Worm (Caenorhabditis elegans) whole organism, early embryonic: ENCODE data around the gene F31F7.2.
A peak's percentile ranks its signal among the peaks of the same experiment; 100 is the strongest.

Experiments used
- B0310.2 ChIP-seq: sonication (generic microtip); optimal IDR thresholded peaks from 2 replicates; lab custom pipeline; 2016; ENCODE audit warnings: mild to moderate bottlenecking, missing genetic modification characterization, missing compliant biosample characterization
- F13C5.2 ChIP-seq: sonication (generic microtip); optimal IDR thresholded peaks from 2 replicates; lab custom pipeline; 2017; ENCODE audit warnings: mild to moderate bottlenecking, missing genetic modification characterization, inconsistent platforms, missing compliant biosample characterization
- aly-1 ChIP-seq: sonication (generic microtip); optimal IDR thresholded peaks from 2 replicates; lab custom pipeline; 2016; ENCODE audit warnings: missing genetic modification characterization, missing compliant biosample characterization
- ama-1 ChIP-seq: fragments of 150-350 bp; optimal IDR thresholded peaks from 2 replicates; lab custom pipeline; 2014
- ceh-13 ChIP-seq: fragments of 200-800 bp; sonication (Bioruptor generic); optimal IDR thresholded peaks from 2 replicates; lab custom pipeline; 2018; ENCODE audit warnings: mild to moderate bottlenecking, missing genetic modification characterization, missing compliant biosample characterization
- ceh-36 ChIP-seq: sonication (generic microtip); optimal IDR thresholded peaks from 2 replicates; lab custom pipeline; 2016; ENCODE audit warnings: missing genetic modification characterization, inconsistent platforms, missing compliant biosample characterization
- ets-7 ChIP-seq: sonication (generic microtip); optimal IDR thresholded peaks from 2 replicates; lab custom pipeline; 2016; ENCODE audit warnings: missing genotype, missing genetic modification characterization, missing compliant biosample characterization
- flt-1 ChIP-seq: fragments of 200-800 bp; sonication (Bioruptor generic); IDR thresholded peaks from 2 replicates; pipeline ENCODE4 v1.3.6; 2022; ENCODE audit warnings: missing genetic modification characterization, missing compliant biosample characterization
- hmbx-1 ChIP-seq: sonication (generic microtip); optimal IDR thresholded peaks from 2 replicates; lab custom pipeline; 2016; ENCODE audit warnings: mild to moderate bottlenecking, missing genetic modification characterization, missing compliant biosample characterization
- hmg-4 ChIP-seq: fragments of 200-800 bp; sonication (Bioruptor generic); optimal IDR thresholded peaks from 2 replicates; lab custom pipeline; 2018; ENCODE audit warnings: mild to moderate bottlenecking, missing genetic modification characterization, missing compliant biosample characterization
- hnd-1 ChIP-seq: sonication (generic microtip); optimal IDR thresholded peaks from 2 replicates; lab custom pipeline; 2016; ENCODE audit warnings: missing genetic modification characterization, missing compliant biosample characterization
- pes-1 ChIP-seq: fragments of 200-800 bp; sonication (Bioruptor generic); IDR thresholded peaks from 2 replicates; pipeline ENCODE4 v1.3.6; 2022; ENCODE audit warnings: missing genetic modification reagents, missing genetic modification characterization, missing compliant biosample characterization
- scrt-1 ChIP-seq: fragments of 200-800 bp; sonication (Bioruptor generic); IDR thresholded peaks from 2 replicates; pipeline ENCODE4 v1.3.6; 2022; ENCODE audit warnings: missing genetic modification characterization, missing compliant biosample characterization
- sea-1 ChIP-seq: fragments of 200-800 bp; sonication (Bioruptor generic); conservative IDR thresholded peaks from 2 replicates; pipeline ENCODE4 v1.3.6; 2022; ENCODE audit warnings: missing genetic modification characterization, missing compliant biosample characterization
- tbx-11 ChIP-seq: fragments of 200-800 bp; sonication (Bioruptor generic); IDR thresholded peaks from 2 replicates; pipeline ENCODE4 v1.3.6; 2022; ENCODE audit warnings: missing genetic modification characterization, missing compliant biosample characterization
- tbx-37 ChIP-seq: fragments of 200-800 bp; sonication (Bioruptor generic); conservative IDR thresholded peaks from 2 replicates; pipeline ENCODE4 v1.3.6; 2022; ENCODE audit warnings: missing genetic modification reagents, missing genetic modification characterization, missing compliant biosample characterization
- tra-4 ChIP-seq: sonication (generic microtip); optimal IDR thresholded peaks from 2 replicates; lab custom pipeline; 2017; ENCODE audit warnings: missing genetic modification characterization, missing compliant biosample characterization

Gene F31F7.2

ce11 chrV:6240735-6241134 is 29.9 kb upstream of the F31F7.2 start:
- no peak for TF ChIP-seq tbx-37

- TF ChIP-seq hmg-4 (GFP tag; lab: Kevin White, UChicago) (no peak), aly-1 (no peak), pes-1 (GFP tag; lab: Robert Waterston, UW) (no peak), hmbx-1 (tag; lab: Kevin White, UChicago) (no peak), tbx-37 (no peak), flt-1 (GFP tag; lab: Robert Waterston, UW) (no peak), ceh-13 (GFP tag; lab: Kevin White, UChicago) (no peak), ama-1 (lab: Kevin White, UChicago) (no peak), ets-7 (tag; lab: Kevin White, UChicago) (no peak), scrt-1 (GFP tag; lab: Robert Waterston, UW) (no peak)
Measured at ce11 chrV:6243260-6243659, 27.4 kb upstream of the F31F7.2 start.

ce11 chrV:6244631-6245030 is 26.0 kb upstream of the F31F7.2 start:
- TF ChIP-seq ceh-36, result no peak
- no peak for TF ChIP-seq tra-4 (tag; lab: Kevin White, UChicago)
- no peak for TF ChIP-seq tbx-11 (GFP tag; lab: Robert Waterston, UW)
- no peak for TF ChIP-seq aly-1
- TF ChIP-seq ets-7 (tag; lab: Kevin White, UChicago), result no peak
- TF ChIP-seq F13C5.2 (tag; lab: Kevin White, UChicago), result no peak
- no peak for TF ChIP-seq pes-1 (GFP tag; lab: Robert Waterston, UW)
- TF ChIP-seq B0310.2, result no peak
- no peak for TF ChIP-seq hmbx-1 (tag; lab: Kevin White, UChicago)
- TF ChIP-seq ceh-13 (GFP tag; lab: Kevin White, UChicago), result no peak
- no peak for TF ChIP-seq flt-1 (GFP tag; lab: Robert Waterston, UW)
- no peak for TF ChIP-seq sea-1 (GFP tag; lab: Robert Waterston, UW)
- no peak for TF ChIP-seq ama-1 (lab: Kevin White, UChicago)
- TF ChIP-seq scrt-1 (GFP tag; lab: Robert Waterston, UW), result no peak
- TF ChIP-seq hnd-1 (tag; lab: Kevin White, UChicago), result no peak
- TF ChIP-seq tbx-37, result no peak
- no peak for TF ChIP-seq hmg-4 (GFP tag; lab: Kevin White, UChicago)

- TF ChIP-seq ceh-36 (no peak), F13C5.2 (tag; lab: Kevin White, UChicago) (peak; percentile 25), scrt-1 (GFP tag; lab: Robert Waterston, UW) (no peak), tra-4 (tag; lab: Kevin White, UChicago) (no peak), ceh-13 (GFP tag; lab: Kevin White, UChicago) (no peak), flt-1 (GFP tag; lab: Robert Waterston, UW) (0 out of 2 replicates have a peak, but pooled peaks have one; percentile 33), B0310.2 (no peak), sea-1 (GFP tag; lab: Robert Waterston, UW) (no peak), hmbx-1 (tag; lab: Kevin White, UChicago) (no peak), aly-1 (no peak)
Measured at ce11 chrV:6246454-6246981, 24.1 kb upstream of the F31F7.2 start, which contains the start of gene dmd-7. TSS of gene dmd-7 (plus strand) at chrV:6246931.

- TF ChIP-seq tbx-11 (GFP tag; lab: Robert Waterston, UW) (no peak), ceh-36 (no peak)
Measured at ce11 chrV:6247397-6247796, 23.3 kb upstream of the F31F7.2 start.

- no peak for TF ChIP-seq scrt-1 (GFP tag; lab: Robert Waterston, UW)
- TF ChIP-seq aly-1, result no peak
- no peak for TF ChIP-seq tra-4 (tag; lab: Kevin White, UChicago)
- TF ChIP-seq B0310.2, result no peak
- TF ChIP-seq pes-1 (GFP tag; lab: Robert Waterston, UW), result no peak
Measured at ce11 chrV:6248714-6249113, 21.9 kb upstream of the F31F7.2 start.

ce11 chrV:6249135-6249534 is 21.5 kb upstream of the F31F7.2 start:
- TF ChIP-seq scrt-1 (GFP tag; lab: Robert Waterston, UW) (no peak), ama-1 (lab: Kevin White, UChicago) (no peak), tbx-37 (no peak), tra-4 (tag; lab: Kevin White, UChicago) (no peak)

ce11 chrV:6250959-6251598 is 19.6 kb upstream of the F31F7.2 start:
- TF ChIP-seq B0310.2 (no peak), ets-7 (tag; lab: Kevin White, UChicago) (no peak), F13C5.2 (tag; lab: Kevin White, UChicago) (no peak), tbx-11 (GFP tag; lab: Robert Waterston, UW) (no peak), hmg-4 (GFP tag; lab: Kevin White, UChicago) (no peak), aly-1 (no peak), tbx-37 (no peak), ama-1 (lab: Kevin White, UChicago) (no peak), tra-4 (tag; lab: Kevin White, UChicago) (no peak), hnd-1 (tag; lab: Kevin White, UChicago) (no peak), sea-1 (GFP tag; lab: Robert Waterston, UW) (no peak), ceh-13 (GFP tag; lab: Kevin White, UChicago) (no peak), hmbx-1 (tag; lab: Kevin White, UChicago) (no peak), ceh-36 (no peak)
